Worm (Caenorhabditis elegans) whole organism, young adult: Measurements from ENCODE around the gene F58G11.4.

Source experiments
- C17E4.6 ChIP-seq: fragments of 200-800 bp; sonication (Bioruptor generic); IDR thresholded peaks from 2 replicates; pipeline ENCODE4 v1.3.6; 2022; ENCODE audit warnings: missing genetic modification reagents, missing genetic modification characterization, missing compliant biosample characterization
- D2030.7 ChIP-seq: fragments of 200-800 bp; sonication (Bioruptor generic); IDR thresholded peaks from 2 replicates; pipeline ENCODE4 v1.3.6; 2022; ENCODE audit warnings: missing genetic modification reagents, missing genetic modification characterization, missing compliant biosample characterization
- F10E7.11 ChIP-seq: sonication (generic microtip); optimal IDR thresholded peaks from 2 replicates; lab custom pipeline; 2017; ENCODE audit warnings: mild to moderate bottlenecking, missing genetic modification characterization, moderate library complexity, missing compliant biosample characterization
- F33H1.4 ChIP-seq: fragments of 200-800 bp; sonication (Bioruptor generic); IDR thresholded peaks from 2 replicates; pipeline ENCODE4 v1.3.6; 2022; ENCODE audit warnings: missing genetic modification reagents, missing genetic modification characterization, missing compliant biosample characterization
- F49E8.2 ChIP-seq: sonication (generic microtip); optimal IDR thresholded peaks from 3 replicates; lab custom pipeline; 2017; ENCODE audit warnings: missing genetic modification characterization, mild to moderate bottlenecking, missing compliant biosample characterization, antibody characterized with exemption, moderate library complexity; ENCODE audit not compliant: insufficient read depth
- F57C9.4 ChIP-seq: sonication (generic microtip); optimal IDR thresholded peaks from 2 replicates; lab custom pipeline; 2017; ENCODE audit warnings: mild to moderate bottlenecking, missing genetic modification characterization, missing compliant biosample characterization
- K12H6.12 ChIP-seq: fragments of 200-800 bp; sonication (Bioruptor generic); optimal IDR thresholded peaks from 2 replicates; lab custom pipeline; 2018; ENCODE audit warnings: mild to moderate bottlenecking, missing genetic modification characterization, missing compliant biosample characterization
- T26A5.8 ChIP-seq: sonication (generic microtip); optimal IDR thresholded peaks from 2 replicates; lab custom pipeline; 2016; ENCODE audit warnings: missing genetic modification characterization, missing compliant biosample characterization
- Y53G8AR.9 ChIP-seq: fragments of 200-800 bp; sonication (Bioruptor generic); conservative IDR thresholded peaks from 2 replicates; pipeline ENCODE4 v1.3.6; 2022; ENCODE audit warnings: missing genetic modification reagents, missing genetic modification characterization, missing compliant biosample characterization
- Y56A3A.18 ChIP-seq: fragments of 200-800 bp; sonication (Bioruptor generic); IDR thresholded peaks from 2 replicates; pipeline ENCODE4 v1.3.6; 2022; ENCODE audit warnings: missing genetic modification reagents, missing genetic modification characterization, missing compliant biosample characterization
- Y67H2A.10 ChIP-seq: fragments of 200-800 bp; sonication (Bioruptor generic); conservative IDR thresholded peaks from 2 replicates; pipeline ENCODE4 v1.3.6; 2022; ENCODE audit warnings: missing genetic modification reagents, missing genetic modification characterization, missing compliant biosample characterization
- atf-7 ChIP-seq: sonication (generic microtip); optimal IDR thresholded peaks from 2 replicates; lab custom pipeline; 2017; ENCODE audit warnings: mild to moderate bottlenecking, missing genetic modification characterization, missing compliant biosample characterization
- attf-6 ChIP-seq: fragments of 200-800 bp; sonication (Bioruptor generic); IDR thresholded peaks from 2 replicates; pipeline ENCODE4 v1.3.6; 2022; ENCODE audit warnings: missing genetic modification reagents, missing genetic modification characterization, missing compliant biosample characterization
- ceh-100 ChIP-seq: fragments of 200-800 bp; sonication (Bioruptor generic); IDR thresholded peaks from 2 replicates; pipeline ENCODE4 v1.3.6; 2022; ENCODE audit warnings: missing genetic modification reagents, missing genetic modification characterization, missing compliant biosample characterization
- chd-7 ChIP-seq: sonication (generic microtip); optimal IDR thresholded peaks from 2 replicates; lab custom pipeline; 2016; ENCODE audit warnings: mild to moderate bottlenecking, missing genetic modification characterization, moderate library complexity, missing compliant biosample characterization
- dpl-1 ChIP-seq: fragments of 150-350 bp; optimal IDR thresholded peaks from 2 replicates; lab custom pipeline; 2014; ENCODE audit warnings: missing biosample characterization, missing genetic modification reagents, missing genetic modification characterization
- egl-18 ChIP-seq: fragments of 200-800 bp; sonication (Bioruptor generic); IDR thresholded peaks from 2 replicates; pipeline ENCODE4 v1.3.6; 2022; ENCODE audit warnings: missing genetic modification reagents, missing genetic modification characterization, missing compliant biosample characterization
- egl-44 ChIP-seq: fragments of 200-800 bp; sonication (Bioruptor generic); IDR thresholded peaks from 2 replicates; pipeline ENCODE4 v1.3.6; 2022; ENCODE audit warnings: missing genetic modification reagents, missing genetic modification characterization, missing compliant biosample characterization
- him-1 ChIP-seq: sonication (generic microtip); optimal IDR thresholded peaks from 2 replicates; lab custom pipeline; 2016; ENCODE audit warnings: missing genotype, missing genetic modification reagents, missing genetic modification characterization, missing compliant biosample characterization
- hlh-12 ChIP-seq: sonication (generic microtip); optimal IDR thresholded peaks from 2 replicates; lab custom pipeline; 2016; ENCODE audit warnings: missing genetic modification characterization, missing compliant biosample characterization
- hmg-20 ChIP-seq: fragments of 200-800 bp; sonication (Bioruptor generic); IDR thresholded peaks from 2 replicates; pipeline ENCODE4 v1.3.6; 2022; ENCODE audit warnings: missing genetic modification reagents, missing genetic modification characterization, missing compliant biosample characterization
- hrde-1 ChIP-seq: sonication (generic microtip); optimal IDR thresholded peaks from 2 replicates; lab custom pipeline; 2016; ENCODE audit warnings: missing genetic modification characterization, mild to moderate bottlenecking, missing compliant biosample characterization, moderate library complexity, missing genotype, missing genetic modification reagents, borderline replicate concordance
- hsf-1 ChIP-seq: fragments of 200-800 bp; sonication (Bioruptor generic); IDR thresholded peaks from 2 replicates; pipeline ENCODE4 v1.3.6; 2022; ENCODE audit warnings: missing genetic modification reagents, missing genetic modification characterization, missing compliant biosample characterization
- lag-1 ChIP-seq: fragments of 200-800 bp; sonication (Bioruptor generic); IDR thresholded peaks from 2 replicates; pipeline ENCODE4 v1.3.6; 2022; ENCODE audit warnings: missing genetic modification reagents, missing genetic modification characterization, missing compliant biosample characterization
- lsl-1 ChIP-seq: fragments of 200-800 bp; sonication (Bioruptor generic); optimal IDR thresholded peaks from 2 replicates; lab custom pipeline; 2018; ENCODE audit warnings: mild to moderate bottlenecking, missing genetic modification characterization, moderate library complexity, missing compliant biosample characterization
- madf-10 ChIP-seq: sonication (generic microtip); optimal IDR thresholded peaks from 2 replicates; lab custom pipeline; 2016; ENCODE audit warnings: mild to moderate bottlenecking, missing genetic modification characterization, missing compliant biosample characterization
- madf-3 ChIP-seq: fragments of 200-800 bp; sonication (Bioruptor generic); IDR thresholded peaks from 2 replicates; pipeline ENCODE4 v1.3.6; 2022; ENCODE audit warnings: missing genetic modification reagents, missing genetic modification characterization, missing compliant biosample characterization
- madf-6 ChIP-seq: fragments of 200-800 bp; sonication (Bioruptor generic); IDR thresholded peaks from 2 replicates; pipeline ENCODE4 v1.3.6; 2022; ENCODE audit warnings: missing genetic modification reagents, missing genetic modification characterization, missing compliant biosample characterization
- mes-4 ChIP-seq: sonication (generic microtip); optimal IDR thresholded peaks from 2 replicates; lab custom pipeline; 2016; ENCODE audit warnings: missing genotype, missing genetic modification characterization, missing compliant biosample characterization
- mxl-1 ChIP-seq: sonication (generic microtip); optimal IDR thresholded peaks from 2 replicates; lab custom pipeline; 2016; ENCODE audit warnings: missing genetic modification characterization, missing compliant biosample characterization
- nhr-120 ChIP-seq: fragments of 200-800 bp; sonication (Bioruptor generic); IDR thresholded peaks from 2 replicates; pipeline ENCODE4 v1.3.6; 2022; ENCODE audit warnings: missing genetic modification characterization, missing compliant biosample characterization
- nhr-179 ChIP-seq: sonication (generic microtip); optimal IDR thresholded peaks from 2 replicates; lab custom pipeline; 2016; ENCODE audit warnings: mild to moderate bottlenecking, missing genetic modification characterization, missing compliant biosample characterization
- nhr-27 ChIP-seq: fragments of 200-800 bp; sonication (Bioruptor generic); optimal IDR thresholded peaks from 2 replicates; lab custom pipeline; 2018; ENCODE audit warnings: mild to moderate bottlenecking, missing genetic modification characterization, moderate library complexity, missing compliant biosample characterization
- nhr-80 ChIP-seq: sonication (generic microtip); optimal IDR thresholded peaks from 2 replicates; lab custom pipeline; 2016; ENCODE audit warnings: missing genetic modification characterization, missing compliant biosample characterization
- rec-8 ChIP-seq, 2 experiments: sonication (generic microtip); optimal IDR thresholded peaks; 2 replicates each; lab custom pipeline; 2016; ENCODE audit warnings: mild to moderate bottlenecking in 2 of 2, missing genetic modification characterization in 2 of 2, missing genetic modification reagents in 2 of 2, missing genotype in 2 of 2, missing biosample characterization in 1 of 2, missing compliant biosample characterization in 1 of 2, moderate library complexity in 1 of 2
- snpc-3.4 ChIP-seq: sonication (generic microtip); optimal IDR thresholded peaks from 2 replicates; lab custom pipeline; 2017; ENCODE audit warnings: missing genetic modification characterization, mild to moderate bottlenecking, missing compliant biosample characterization, antibody characterized with exemption, moderate library complexity, missing genotype, missing genetic modification reagents
- tlf-1 ChIP-seq: fragments of 200-800 bp; sonication (Bioruptor generic); optimal IDR thresholded peaks from 2 replicates; lab custom pipeline; 2018; ENCODE audit warnings: mild to moderate bottlenecking, missing genetic modification characterization, missing compliant biosample characterization
- zfh-2 ChIP-seq: fragments of 200-800 bp; sonication (Bioruptor generic); conservative IDR thresholded peaks from 2 replicates; pipeline ENCODE4 v1.3.6; 2022; ENCODE audit warnings: missing genetic modification reagents, missing genetic modification characterization, missing compliant biosample characterization
- ztf-26 ChIP-seq: sonication (generic microtip); optimal IDR thresholded peaks from 2 replicates; lab custom pipeline; 2017; ENCODE audit warnings: missing genetic modification characterization, missing compliant biosample characterization

F58G11.4 gene

DNA sequence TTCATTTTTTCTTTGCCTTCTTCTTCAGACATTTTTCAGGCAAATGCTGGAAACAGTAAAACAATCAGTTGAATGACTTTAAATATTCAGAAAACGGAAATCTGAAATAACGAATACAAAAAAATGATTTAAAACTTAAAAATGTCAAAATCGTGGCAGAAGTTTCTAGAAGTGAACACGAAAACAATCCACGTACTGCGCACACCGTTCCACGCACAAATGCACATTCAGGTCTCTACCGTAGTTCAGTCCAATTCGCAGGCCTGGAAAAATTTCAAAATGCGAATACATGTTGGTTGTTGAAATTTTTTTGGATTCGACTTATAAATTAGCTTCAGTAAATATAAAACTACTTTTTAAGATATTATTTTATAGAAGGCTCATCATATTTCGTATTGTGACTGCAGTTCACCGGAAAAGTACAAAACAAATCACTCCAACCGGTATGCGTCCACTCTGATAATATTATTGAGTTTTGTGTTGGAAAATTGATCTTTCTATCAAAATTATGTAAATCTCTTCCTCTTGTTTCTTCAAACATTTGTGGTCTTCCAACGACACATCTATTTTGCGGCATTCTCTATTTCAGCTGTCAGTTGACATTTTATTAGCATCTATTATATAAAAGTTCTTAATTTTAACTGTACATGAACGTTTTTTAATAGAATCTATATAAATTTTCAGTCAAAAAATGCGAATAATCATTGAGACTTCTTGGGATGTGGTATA, at the start of gene F58G11.4, which contains the start of gene mip-2 (continued):
- TF ChIP-seq D2030.7 (GFP tag; lab: Robert Waterston, UW): peak; percentile 43
- TF ChIP-seq lag-1 (GFP tag; lab: Robert Waterston, UW): no peak
- no peak for TF ChIP-seq him-1 (tag; lab: Kevin White, UChicago)
- TF ChIP-seq T26A5.8 (tag; lab: Kevin White, UChicago): no peak
- no peak for TF ChIP-seq nhr-27 (tag; lab: Kevin White, UChicago)
- TF ChIP-seq F33H1.4 (GFP tag; lab: Robert Waterston, UW): peak; percentile 43
- TF ChIP-seq egl-18 (GFP tag; lab: Robert Waterston, UW): no peak
- TF ChIP-seq F10E7.11 (tag; lab: Kevin White, UChicago): no peak
- TF ChIP-seq ceh-100: 0 out of 2 replicates have a peak, but pooled peaks have one; percentile 21

DNA sequence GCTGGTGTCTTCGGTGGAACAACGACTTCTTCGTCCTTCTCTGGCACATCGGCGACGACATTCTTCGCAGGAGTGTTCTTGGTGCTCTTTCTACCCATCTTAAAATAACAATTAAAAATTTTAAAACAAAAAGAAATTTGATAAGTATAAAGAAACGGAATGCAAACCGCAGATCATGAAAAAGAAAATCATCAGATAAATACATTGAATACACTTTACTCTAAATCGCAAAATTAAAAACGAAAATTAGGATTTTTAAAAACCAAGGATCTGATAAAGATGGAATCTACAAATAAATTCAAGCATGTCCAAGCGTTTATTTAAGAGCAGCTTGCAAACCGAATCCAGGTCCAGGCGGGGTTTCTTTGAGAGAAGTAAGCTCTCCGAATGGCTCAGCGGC, 48.0 kb upstream of the F58G11.4 start, which contains the start of gene F53F4.11:
F53F4.11 (minus strand) TSS at position 101 of the 400 bp plus-strand sequence.
- peak; percentile 49; the same call in 1 of the 2 replicates for TF ChIP-seq hsf-1 (GFP tag; lab: Robert Waterston, UW)
- TF ChIP-seq nhr-80 (tag; lab: Kevin White, UChicago): no peak
- 0 out of 2 replicates have a peak, but pooled peaks have one; percentile 73 for TF ChIP-seq madf-3 (GFP tag; lab: Robert Waterston, UW)
- TF ChIP-seq K12H6.12 (tag; lab: Kevin White, UChicago): no peak
- TF ChIP-seq zfh-2 (GFP tag; lab: Robert Waterston, UW): no peak
- TF ChIP-seq hlh-12 (tag; lab: Kevin White, UChicago): no peak
- no peak for TF ChIP-seq atf-7 (tag; lab: Kevin White, UChicago)
- no peak for TF ChIP-seq Y56A3A.18 (GFP tag; lab: Robert Waterston, UW)
- TF ChIP-seq ztf-26: no peak
- TF ChIP-seq Y67H2A.10 (GFP tag; lab: Robert Waterston, UW): no peak
- TF ChIP-seq attf-6: 0 out of 2 replicates have a peak, but pooled peaks have one; percentile 34
- TF ChIP-seq tlf-1 (GFP tag; lab: Kevin White, UChicago): peak; percentile 18
- TF ChIP-seq chd-7: peak; percentile 2
- peak; percentile 50 for TF ChIP-seq madf-6
- no peak for TF ChIP-seq Y53G8AR.9 (GFP tag; lab: Robert Waterston, UW)
- TF ChIP-seq mes-4 (tag; lab: Kevin White, UChicago): no peak
- TF ChIP-seq madf-10 (tag; lab: Kevin White, UChicago): no peak
- TF ChIP-seq F49E8.2 (tag; lab: Kevin White, UChicago): no peak
- no peak for TF ChIP-seq egl-44 (GFP tag; lab: Robert Waterston, UW)
- no peak for TF ChIP-seq rec-8 (tag; optimal IDR thresholded peaks at IDR 0.05; lab: Kevin White, UChicago)
- no peak for TF ChIP-seq mxl-1 (tag; lab: Kevin White, UChicago)
- no peak for TF ChIP-seq F10E7.11 (tag; lab: Kevin White, UChicago)
- TF ChIP-seq F57C9.4 (tag; lab: Kevin White, UChicago): no peak
- TF ChIP-seq ceh-100: 0 out of 2 replicates have a peak, but pooled peaks have one; percentile 24
- TF ChIP-seq dpl-1 (GFP tag; lab: Kevin White, UChicago): no peak
- peak; percentile 8 for TF ChIP-seq lsl-1 (GFP tag; lab: Kevin White, UChicago)
- no peak for TF ChIP-seq nhr-179 (tag; lab: Kevin White, UChicago)
- no peak for TF ChIP-seq nhr-120
- no peak for TF ChIP-seq C17E4.6 (GFP tag; lab: Robert Waterston, UW)
- TF ChIP-seq T26A5.8 (tag; lab: Kevin White, UChicago): no peak
- no peak for TF ChIP-seq hrde-1 (tag; lab: Kevin White, UChicago)
- no peak for TF ChIP-seq hmg-20
- TF ChIP-seq snpc-3.4 (tag; lab: Kevin White, UChicago): no peak
